Fruit fly (Drosophila melanogaster): Measurements from ENCODE around the gene CG4408.

The CG4408 gene

dm6 chr3R:23390769-23391309, 27.5 kb upstream of the CG4408 start:
- TF ChIP-seq h (optimal IDR thresholded peaks at IDR 0.05) (no peak), psq (optimal IDR thresholded peaks at IDR 0.05) (no peak), insv (optimal IDR thresholded peaks at IDR 0.05) (no peak), Sin3A (optimal IDR thresholded peaks at IDR 0.05) (no peak), ttk (optimal IDR thresholded peaks at IDR 0.05) (no peak), Myc (optimal IDR thresholded peaks at IDR 0.05) (no peak)

dm6 chr3R:23388798-23389197, 25.4 kb upstream of the CG4408 start, which contains the start of gene CG31515:
TSS of gene CG31515 (minus strand) at chr3R:23388898.
- no peak for TF ChIP-seq Myc (optimal IDR thresholded peaks at IDR 0.05)
- TF ChIP-seq ttk (optimal IDR thresholded peaks at IDR 0.05): no peak
- TF ChIP-seq h (optimal IDR thresholded peaks at IDR 0.05): no peak
- TF ChIP-seq insv (optimal IDR thresholded peaks at IDR 0.05): no peak
- TF ChIP-seq Sin3A (optimal IDR thresholded peaks at IDR 0.05): no peak
- TF ChIP-seq psq (optimal IDR thresholded peaks at IDR 0.05): no peak

- TF ChIP-seq psq (optimal IDR thresholded peaks at IDR 0.05): no peak
- no peak for TF ChIP-seq ttk (optimal IDR thresholded peaks at IDR 0.05)
- TF ChIP-seq Myc (optimal IDR thresholded peaks at IDR 0.05): no peak
- no peak for TF ChIP-seq h (optimal IDR thresholded peaks at IDR 0.05)
- no peak for TF ChIP-seq Sin3A (optimal IDR thresholded peaks at IDR 0.05)
- TF ChIP-seq insv (optimal IDR thresholded peaks at IDR 0.05): no peak
Observed at dm6 chr3R:23386907-23387306, 23.5 kb upstream of the CG4408 start.

- TF ChIP-seq psq (optimal IDR thresholded peaks at IDR 0.05) (no peak), h (optimal IDR thresholded peaks at IDR 0.05) (no peak), insv (optimal IDR thresholded peaks at IDR 0.05) (no peak), ttk (optimal IDR thresholded peaks at IDR 0.05) (no peak), Myc (optimal IDR thresholded peaks at IDR 0.05) (no peak), Sin3A (optimal IDR thresholded peaks at IDR 0.05) (no peak)
Observed at dm6 chr3R:23386021-23386457, 22.7 kb upstream of the CG4408 start.

- no peak for TF ChIP-seq insv (optimal IDR thresholded peaks at IDR 0.05)
- TF ChIP-seq ttk (optimal IDR thresholded peaks at IDR 0.05): no peak
- TF ChIP-seq Sin3A (optimal IDR thresholded peaks at IDR 0.05): no peak
- TF ChIP-seq psq (optimal IDR thresholded peaks at IDR 0.05): no peak
- no peak for TF ChIP-seq h (optimal IDR thresholded peaks at IDR 0.05)
- no peak for TF ChIP-seq Myc (optimal IDR thresholded peaks at IDR 0.05)
Observed at dm6 chr3R:23384591-23385260, 21.4 kb upstream of the CG4408 start, which contains the start of gene CG4393. TSS of gene CG4393 (minus strand) at chr3R:23384777.

- TF ChIP-seq insv (optimal IDR thresholded peaks at IDR 0.05) (no peak), Sin3A (optimal IDR thresholded peaks at IDR 0.05) (no peak), Myc (optimal IDR thresholded peaks at IDR 0.05) (no peak), h (optimal IDR thresholded peaks at IDR 0.05) (no peak)
Observed at dm6 chr3R:23383723-23384122, 20.3 kb upstream of the CG4408 start.

- no peak for TF ChIP-seq ttk (optimal IDR thresholded peaks at IDR 0.05)
- no peak for TF ChIP-seq psq (optimal IDR thresholded peaks at IDR 0.05)
- TF ChIP-seq h (optimal IDR thresholded peaks at IDR 0.05): no peak
- no peak for TF ChIP-seq Sin3A (optimal IDR thresholded peaks at IDR 0.05)
- no peak for TF ChIP-seq insv (optimal IDR thresholded peaks at IDR 0.05)
- TF ChIP-seq Myc (optimal IDR thresholded peaks at IDR 0.05): no peak
Observed at dm6 chr3R:23377288-23377687, 13.9 kb upstream of the CG4408 start.

dm6 chr3R:23374290-23374689, 10.9 kb upstream of the CG4408 start:
- no peak for TF ChIP-seq Myc (optimal IDR thresholded peaks at IDR 0.05)
- TF ChIP-seq psq (optimal IDR thresholded peaks at IDR 0.05): no peak
- TF ChIP-seq ttk (optimal IDR thresholded peaks at IDR 0.05): no peak
- TF ChIP-seq Sin3A (optimal IDR thresholded peaks at IDR 0.05): no peak

- TF ChIP-seq psq (optimal IDR thresholded peaks at IDR 0.05): no peak
- TF ChIP-seq Myc (optimal IDR thresholded peaks at IDR 0.05): no peak
- no peak for TF ChIP-seq insv (optimal IDR thresholded peaks at IDR 0.05)
- TF ChIP-seq Sin3A (optimal IDR thresholded peaks at IDR 0.05): no peak
- no peak for TF ChIP-seq h (optimal IDR thresholded peaks at IDR 0.05)
- no peak for TF ChIP-seq ttk (optimal IDR thresholded peaks at IDR 0.05)
Observed at dm6 chr3R:23373403-23373802, 10.0 kb upstream of the CG4408 start, which contains the start of gene CG42828. TSS of gene CG42828 (plus strand) at chr3R:23373703.

- TF ChIP-seq Myc (optimal IDR thresholded peaks at IDR 0.05) (no peak), psq (optimal IDR thresholded peaks at IDR 0.05) (no peak), h (optimal IDR thresholded peaks at IDR 0.05) (no peak), Sin3A (optimal IDR thresholded peaks at IDR 0.05) (no peak)
Observed at dm6 chr3R:23372624-23373023, 9.2 kb upstream of the CG4408 start, which contains the start of gene CG42827. TSS of gene CG42827 (plus strand) at chr3R:23372924.

dm6 chr3R:23368235-23368634, 4.9 kb upstream of the CG4408 start:
- TF ChIP-seq h (optimal IDR thresholded peaks at IDR 0.05) (no peak), ttk (optimal IDR thresholded peaks at IDR 0.05) (no peak), Sin3A (optimal IDR thresholded peaks at IDR 0.05) (no peak), Myc (optimal IDR thresholded peaks at IDR 0.05) (no peak), psq (optimal IDR thresholded peaks at IDR 0.05) (no peak), insv (optimal IDR thresholded peaks at IDR 0.05) (no peak)

dm6 chr3R:23367540-23367939, 4.2 kb upstream of the CG4408 start:
- TF ChIP-seq insv (optimal IDR thresholded peaks at IDR 0.05): no peak
- no peak for TF ChIP-seq Myc (optimal IDR thresholded peaks at IDR 0.05)
- TF ChIP-seq h (optimal IDR thresholded peaks at IDR 0.05): no peak
- no peak for TF ChIP-seq ttk (optimal IDR thresholded peaks at IDR 0.05)
- TF ChIP-seq psq (optimal IDR thresholded peaks at IDR 0.05): no peak
- TF ChIP-seq Sin3A (optimal IDR thresholded peaks at IDR 0.05): no peak

dm6 chr3R:23365028-23365427, 1.7 kb upstream of the CG4408 start:
- TF ChIP-seq Sin3A (optimal IDR thresholded peaks at IDR 0.05) (no peak), ttk (optimal IDR thresholded peaks at IDR 0.05) (no peak), insv (optimal IDR thresholded peaks at IDR 0.05) (no peak), psq (optimal IDR thresholded peaks at IDR 0.05) (no peak), Myc (optimal IDR thresholded peaks at IDR 0.05) (no peak), h (optimal IDR thresholded peaks at IDR 0.05) (no peak)
